Worm (Caenorhabditis elegans): Measurements from ENCODE around the gene F37A8.1.
A peak's percentile ranks its signal among the peaks of the same experiment; 100 is the strongest.

The F37A8.1 gene

ce11 chrIII:3921646-3922328 lies 6.4 kb upstream of the F37A8.1 start, which contains the start of the genes metl-6 and nit-1 (continued):
- TF ChIP-seq Y48G9A.11 (GFP tag; IDR thresholded peaks at IDR 0.05) (0 out of 2 replicates have a peak, but pooled peaks have one; percentile 22), nhr-41 (GFP tag; IDR thresholded peaks at IDR 0.05) (no peak), jun-1 (tag; optimal IDR thresholded peaks at IDR 0.05) (no peak), nhr-28 (tag; optimal IDR thresholded peaks at IDR 0.05) (peak; percentile 84), tra-1 (GFP tag; IDR thresholded peaks at IDR 0.05) (no peak), ceh-32 (tag; optimal IDR thresholded peaks at IDR 0.05; ENCODE audit: poor library complexity) (no peak), tag-97 (GFP tag; IDR thresholded peaks at IDR 0.05) (no peak), lir-3 (tag; optimal IDR thresholded peaks at IDR 0.05) (no peak), zip-11 (GFP tag; IDR thresholded peaks at IDR 0.05) (no peak), ceh-62 (tag; optimal IDR thresholded peaks at IDR 0.05) (no peak), lin-39 (tag; optimal IDR thresholded peaks at IDR 0.05) (no peak), saeg-2 (GFP tag; IDR thresholded peaks at IDR 0.05) (no peak), unc-39 (tag; optimal IDR thresholded peaks at IDR 0.05) (no peak), fos-1 (tag; optimal IDR thresholded peaks at IDR 0.05) (no peak), egl-43 (GFP tag; IDR thresholded peaks at IDR 0.05) (no peak), ceh-44 (GFP tag; IDR thresholded peaks at IDR 0.05) (no peak), sdz-12 (GFP tag; optimal IDR thresholded peaks at IDR 0.05) (no peak), fkh-10 (GFP tag; optimal IDR thresholded peaks at IDR 0.05) (no peak), T20F7.1 (GFP tag; optimal IDR thresholded peaks at IDR 0.05) (peak; percentile 82), F49E8.2 (tag; optimal IDR thresholded peaks at IDR 0.05; ENCODE audit: borderline replicate concordance) (no peak), ctbp-1 (GFP tag; IDR thresholded peaks at IDR 0.05) (no peak), madf-5 (GFP tag; IDR thresholded peaks at IDR 0.05) (no peak), nhr-10 (tag; optimal IDR thresholded peaks at IDR 0.05) (no peak), dpl-1 (GFP tag; optimal IDR thresholded peaks at IDR 0.05) (peak; percentile 74), zip-2 (tag; optimal IDR thresholded peaks at IDR 0.05) (no peak)

ce11 chrIII:3926116-3926515 lies 2.1 kb upstream of the F37A8.1 start, which contains the start of gene ZK1058.9:
TSS of gene ZK1058.9 (minus strand) at chrIII:3926216.
- TF ChIP-seq lin-1 (GFP tag; IDR thresholded peaks at IDR 0.05), result no peak
- TF ChIP-seq nhr-41 (GFP tag; IDR thresholded peaks at IDR 0.05), result no peak
- TF ChIP-seq zip-11 (GFP tag; IDR thresholded peaks at IDR 0.05), result no peak
- no peak for TF ChIP-seq dve-1 (tag; optimal IDR thresholded peaks at IDR 0.05; ENCODE audit: insufficient read depth)
- TF ChIP-seq dmd-9 (GFP tag; IDR thresholded peaks at IDR 0.05), result no peak
- no peak for TF ChIP-seq unc-130 (GFP tag; optimal IDR thresholded peaks at IDR 0.05)
- TF ChIP-seq T20F7.1 (GFP tag; optimal IDR thresholded peaks at IDR 0.05), result no peak
- no peak for TF ChIP-seq ZK337.2 (GFP tag; IDR thresholded peaks at IDR 0.05)
- TF ChIP-seq aly-2 (tag; optimal IDR thresholded peaks at IDR 0.05), result no peak
- TF ChIP-seq aha-1 (tag), result no peak
- TF ChIP-seq nhr-28 (tag; optimal IDR thresholded peaks at IDR 0.05), result no peak
- TF ChIP-seq snpc-4 (tag; optimal IDR thresholded peaks at IDR 0.05), result no peak
- TF ChIP-seq Y105C5A.15 (GFP tag; IDR thresholded peaks at IDR 0.05), result no peak
- TF ChIP-seq hif-1 (tag; optimal IDR thresholded peaks at IDR 0.05), result no peak

DNA sequence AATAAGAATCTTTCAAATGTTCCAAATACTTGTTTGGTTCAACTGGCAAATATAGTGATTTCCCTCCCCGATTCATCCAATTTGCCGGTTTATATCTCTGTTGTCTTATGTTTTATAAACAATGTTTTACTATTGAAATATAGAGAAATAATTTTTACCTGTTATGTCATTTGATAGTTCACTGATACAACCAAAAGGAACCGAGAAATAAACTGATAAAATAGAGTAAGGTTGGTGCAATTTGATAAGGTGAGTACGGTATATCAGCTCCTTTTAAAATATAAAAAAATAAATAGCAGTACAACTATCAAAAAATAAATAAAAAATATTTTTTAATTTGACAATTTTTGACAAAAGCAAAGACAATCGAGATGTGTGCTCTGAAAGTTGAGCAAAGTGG lies 1.4 kb upstream of the F37A8.1 start:
- TF ChIP-seq Y48G9A.11 (GFP tag; IDR thresholded peaks at IDR 0.05), result no peak
- peak; percentile 54 for TF ChIP-seq pqm-1 (tag; optimal IDR thresholded peaks at IDR 0.05)

- peak; percentile 50 for TF ChIP-seq hlh-11 (tag; optimal IDR thresholded peaks at IDR 0.05)
- TF ChIP-seq mxl-3 (GFP tag; optimal IDR thresholded peaks at IDR 0.05), result peak; percentile 28
- TF ChIP-seq zip-2 (tag; optimal IDR thresholded peaks at IDR 0.05), result no peak
- TF ChIP-seq nhr-11 (tag; optimal IDR thresholded peaks at IDR 0.05), result peak; percentile 67
- TF ChIP-seq daf-16 (GFP tag; optimal IDR thresholded peaks at IDR 0.05), result peak in 1 of 2 experiments; percentile 42
- no peak for TF ChIP-seq daf-16 (tag; optimal IDR thresholded peaks at IDR 0.05)
- TF ChIP-seq hmg-1.1 (GFP tag; IDR thresholded peaks at IDR 0.05), result 0 out of 2 replicates have a peak, but pooled peaks have one; percentile 26
- no peak for TF ChIP-seq tra-1 (GFP tag; IDR thresholded peaks at IDR 0.05)
Measured at ce11 chrIII:3927450-3927849, 786 bp upstream of the F37A8.1 start.

Data from whole organism, L4 larva.